Worm (Caenorhabditis elegans) whole organism, L2 larva: ENCODE data around the gene catp-4.

ENCODE experiments used
- C34F6.9 ChIP-seq: fragments of 150-350 bp; optimal IDR thresholded peaks from 2 replicates; lab custom pipeline; 2014; ENCODE audit warnings: missing biosample characterization, missing genetic modification characterization
- F13H6.1 ChIP-seq: sonication (generic microtip); optimal IDR thresholded peaks from 2 replicates; lab custom pipeline; 2016; ENCODE audit warnings: missing genetic modification characterization, missing compliant biosample characterization
- R02D3.7 ChIP-seq: fragments of 150-350 bp; optimal IDR thresholded peaks from 2 replicates; lab custom pipeline; 2014; ENCODE audit warnings: missing biosample characterization, missing genetic modification characterization
- Y55F3AM.14 ChIP-seq: fragments of 200-800 bp; sonication (Bioruptor generic); optimal IDR thresholded peaks from 2 replicates; lab custom pipeline; 2018; ENCODE audit warnings: mild to moderate bottlenecking, missing genetic modification characterization, missing compliant biosample characterization
- ZK546.5 ChIP-seq: sonication (generic microtip); optimal IDR thresholded peaks from 2 replicates; lab custom pipeline; 2017; ENCODE audit warnings: missing biosample characterization, missing genetic modification characterization
- alr-1 ChIP-seq: fragments of 150-350 bp; optimal IDR thresholded peaks from 2 replicates; lab custom pipeline; 2014; ENCODE audit warnings: missing biosample characterization, missing genetic modification characterization
- blmp-1 ChIP-seq: sonication (generic microtip); optimal IDR thresholded peaks from 2 replicates; lab custom pipeline; 2017; ENCODE audit warnings: missing genetic modification characterization, mild to moderate bottlenecking, missing compliant biosample characterization, antibody characterized with exemption, moderate library complexity; ENCODE audit not compliant: insufficient read depth
- ceh-82 ChIP-seq: fragments of 150-350 bp; optimal IDR thresholded peaks from 2 replicates; lab custom pipeline; 2014; ENCODE audit warnings: missing biosample characterization, missing genetic modification characterization
- crh-2 ChIP-seq: sonication (generic microtip); optimal IDR thresholded peaks from 2 replicates; lab custom pipeline; 2017; ENCODE audit warnings: missing biosample characterization, missing genetic modification characterization
- egl-27 ChIP-seq: sonication (generic microtip); optimal IDR thresholded peaks from 3 replicates; lab custom pipeline; 2017; ENCODE audit warnings: missing biosample characterization, missing genetic modification reagents, missing genetic modification characterization
- elt-3 ChIP-seq: sonication (generic microtip); optimal IDR thresholded peaks from 2 replicates; lab custom pipeline; 2017; ENCODE audit warnings: missing biosample characterization, missing genetic modification characterization
- fos-1 ChIP-seq: fragments of 150-350 bp; optimal IDR thresholded peaks from 2 replicates; lab custom pipeline; 2014; ENCODE audit warnings: missing biosample characterization, missing genetic modification characterization
- gmeb-1 ChIP-seq: fragments of 150-350 bp; optimal IDR thresholded peaks from 2 replicates; lab custom pipeline; 2014; ENCODE audit warnings: missing biosample characterization, missing genetic modification characterization
- lin-11 ChIP-seq: fragments of 150-350 bp; sonication (generic microtip); optimal IDR thresholded peaks from 2 replicates; lab custom pipeline; 2014; ENCODE audit warnings: missing biosample characterization, missing genetic modification characterization, inconsistent platforms, mixed read lengths
- lin-13 ChIP-seq: fragments of 150-350 bp; optimal IDR thresholded peaks from 2 replicates; lab custom pipeline; 2014; ENCODE audit warnings: missing biosample characterization, missing genetic modification reagents, missing genetic modification characterization
- lsy-2 ChIP-seq, 2 experiments: fragments of 150-350 bp in 1 of 2; sonication (generic microtip) in 1 of 2; optimal IDR thresholded peaks; 2 replicates each; lab custom pipeline; 2014 to 2017; ENCODE audit warnings: missing biosample characterization in 2 of 2, missing genetic modification characterization in 2 of 2
- mab-5 ChIP-seq: fragments of 150-350 bp; optimal IDR thresholded peaks from 2 replicates; lab custom pipeline; 2014; ENCODE audit warnings: missing biosample characterization, missing genetic modification characterization
- mbf-1 ChIP-seq: sonication (generic microtip); optimal IDR thresholded peaks from 2 replicates; lab custom pipeline; 2017; ENCODE audit warnings: missing biosample characterization, missing genetic modification characterization
- mdl-1 ChIP-seq, 2 experiments: fragments of 150-350 bp in 1 of 2; sonication (generic microtip) in 1 of 2; optimal IDR thresholded peaks; 2 replicates each; lab custom pipeline; 2017; ENCODE audit warnings: missing biosample characterization in 2 of 2, missing genetic modification characterization in 2 of 2
- nhr-10 ChIP-seq: sonication (generic microtip); optimal IDR thresholded peaks from 2 replicates; lab custom pipeline; 2017; ENCODE audit warnings: missing biosample characterization, missing genetic modification characterization
- nhr-11 ChIP-seq: fragments of 150-350 bp; optimal IDR thresholded peaks from 2 replicates; lab custom pipeline; 2014; ENCODE audit warnings: missing biosample characterization, missing genetic modification characterization
- nhr-129 ChIP-seq: fragments of 150-350 bp; optimal IDR thresholded peaks from 2 replicates; lab custom pipeline; 2014; ENCODE audit warnings: missing biosample characterization, missing genetic modification characterization
- nhr-21 ChIP-seq: fragments of 150-350 bp; optimal IDR thresholded peaks from 2 replicates; lab custom pipeline; 2014; ENCODE audit warnings: missing biosample characterization, missing genetic modification characterization
- nhr-23 ChIP-seq: fragments of 150-350 bp; optimal IDR thresholded peaks from 2 replicates; lab custom pipeline; 2014; ENCODE audit warnings: missing biosample characterization, missing genetic modification reagents, missing genetic modification characterization
- nhr-237 ChIP-seq: fragments of 150-350 bp; optimal IDR thresholded peaks from 2 replicates; lab custom pipeline; 2014; ENCODE audit warnings: missing biosample characterization, missing genetic modification characterization
- nhr-25 ChIP-seq: fragments of 150-350 bp; sonication (generic microtip); optimal IDR thresholded peaks from 3 replicates; lab custom pipeline; 2014; ENCODE audit warnings: missing biosample characterization, missing genetic modification characterization
- nhr-6 ChIP-seq: fragments of 150-350 bp; optimal IDR thresholded peaks from 2 replicates; lab custom pipeline; 2014; ENCODE audit warnings: missing biosample characterization, missing genetic modification characterization
- nhr-77 ChIP-seq: fragments of 150-350 bp; optimal IDR thresholded peaks from 2 replicates; lab custom pipeline; 2014; ENCODE audit warnings: missing biosample characterization, missing genetic modification characterization
- peb-1 ChIP-seq: fragments of 150-350 bp; optimal IDR thresholded peaks from 2 replicates; lab custom pipeline; 2014; ENCODE audit warnings: missing biosample characterization, missing genetic modification characterization
- sem-4 ChIP-seq: fragments of 150-350 bp; optimal IDR thresholded peaks from 2 replicates; lab custom pipeline; 2014; ENCODE audit warnings: missing biosample characterization, missing genetic modification reagents, missing genetic modification characterization
- sma-3 ChIP-seq: sonication (generic microtip); optimal IDR thresholded peaks from 2 replicates; lab custom pipeline; 2016; ENCODE audit warnings: missing genetic modification reagents, missing genetic modification characterization, missing compliant biosample characterization
- sma-9 ChIP-seq, 2 experiments: fragments of 150-350 bp in 1 of 2; sonication (generic microtip) in 1 of 2; optimal IDR thresholded peaks; 2 replicates each; lab custom pipeline; 2014 to 2016; ENCODE audit warnings: missing genetic modification characterization in 2 of 2, mild to moderate bottlenecking in 1 of 2, missing biosample characterization in 1 of 2, missing compliant biosample characterization in 1 of 2, missing genetic modification reagents in 1 of 2, moderate library complexity in 1 of 2
- snpc-4 ChIP-seq: fragments of 150-350 bp; optimal IDR thresholded peaks from 2 replicates; lab custom pipeline; 2014; ENCODE audit warnings: missing biosample characterization, missing genetic modification characterization
- unc-39 ChIP-seq: fragments of 150-350 bp; optimal IDR thresholded peaks from 2 replicates; lab custom pipeline; 2014; ENCODE audit warnings: missing biosample characterization, missing genetic modification characterization
- unc-55 ChIP-seq: fragments of 150-350 bp; sonication (generic microtip); optimal IDR thresholded peaks from 3 replicates; lab custom pipeline; 2014; ENCODE audit warnings: missing biosample characterization, missing genetic modification reagents, missing genetic modification characterization
- zag-1 ChIP-seq: fragments of 150-350 bp; optimal IDR thresholded peaks from 2 replicates; lab custom pipeline; 2014; ENCODE audit warnings: missing biosample characterization, missing genetic modification characterization
- ztf-1 ChIP-seq: fragments of 200-800 bp; sonication (Bioruptor generic); conservative IDR thresholded peaks from 2 replicates; pipeline ENCODE4 v1.3.6; 2022; ENCODE audit warnings: missing genetic modification characterization, missing compliant biosample characterization
- ztf-11 ChIP-seq: sonication (generic microtip); optimal IDR thresholded peaks from 2 replicates; lab custom pipeline; 2017; ENCODE audit warnings: missing biosample characterization, missing genetic modification characterization
- ztf-4 ChIP-seq: fragments of 150-350 bp; optimal IDR thresholded peaks from 2 replicates; lab custom pipeline; 2014; ENCODE audit warnings: missing biosample characterization, missing genetic modification characterization

The catp-4 gene

DNA sequence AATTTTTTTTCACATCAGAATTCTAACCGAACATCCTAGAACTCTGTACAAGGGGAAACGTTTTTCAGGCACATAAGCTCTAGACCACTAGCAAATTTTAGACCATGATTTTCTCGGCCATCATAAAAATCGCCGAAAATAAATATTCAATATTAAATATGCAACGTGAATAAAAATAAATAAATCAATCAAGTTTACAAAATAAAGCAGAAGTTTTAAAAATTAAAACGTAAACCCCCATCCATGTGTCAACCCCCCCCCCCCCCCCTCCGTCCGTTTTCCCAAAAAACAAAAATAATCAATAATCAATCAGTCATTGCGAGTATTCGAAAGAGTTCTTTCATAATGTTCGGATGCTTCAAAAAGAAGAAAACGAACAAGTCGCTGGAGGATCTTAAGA lies at the start of gene catp-4:
catp-4 (plus strand) TSS at position 301 of the 400 bp plus-strand sequence.
- TF ChIP-seq peb-1 (tag; lab: Kevin White, UChicago) (no peak), sma-9 (GFP tag; optimal IDR thresholded peaks at IDR 0.05; lab: Kevin White, UChicago) (no peak), sma-9 (tag; optimal IDR thresholded peaks at IDR 0.05; lab: Kevin White, UChicago) (no peak), lin-11 (tag; lab: Kevin White, UChicago) (no peak), nhr-23 (no peak), ztf-11 (tag; lab: Kevin White, UChicago) (no peak), sma-3 (no peak), egl-27 (tag; lab: Kevin White, UChicago) (no peak), R02D3.7 (tag; lab: Kevin White, UChicago) (no peak), mbf-1 (tag; lab: Kevin White, UChicago) (no peak), elt-3 (no peak), ztf-4 (tag; lab: Kevin White, UChicago) (no peak), alr-1 (tag; lab: Kevin White, UChicago) (no peak), nhr-11 (tag; lab: Kevin White, UChicago) (no peak), zag-1 (tag; lab: Kevin White, UChicago) (no peak), blmp-1 (no peak), nhr-10 (tag; lab: Kevin White, UChicago) (no peak), sem-4 (tag; lab: Kevin White, UChicago) (no peak)

- TF ChIP-seq ceh-82 (tag; lab: Kevin White, UChicago) (no peak), nhr-6 (tag; lab: Kevin White, UChicago) (no peak), elt-3 (no peak)
These were observed 44.7 kb upstream of the catp-4 start, which contains the start of gene gcy-29 for ce11 chrII:14548691-14549090. Gene gcy-29, minus strand, starts transcription at chrII:14548791.

DNA sequence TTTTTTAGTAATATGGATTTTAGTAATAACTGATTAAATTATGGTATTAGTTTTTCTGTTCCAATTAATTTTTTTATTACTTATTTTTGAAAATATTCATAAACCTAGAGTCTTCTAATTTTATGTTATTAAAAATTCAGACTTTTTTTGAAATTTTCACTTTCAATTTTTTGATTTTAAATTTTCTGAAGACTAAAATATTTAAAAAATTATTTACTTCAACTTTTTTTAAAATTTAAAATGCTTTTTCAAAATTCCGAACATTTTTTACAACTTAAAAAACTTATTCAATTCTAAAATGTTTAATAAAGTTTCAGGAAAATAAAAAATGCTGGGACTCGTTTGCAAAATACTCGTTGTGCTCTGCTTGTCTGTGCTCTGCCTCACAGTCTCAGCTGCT lies 42.8 kb upstream of the catp-4 start, which contains the start of gene nlp-41:
nlp-41 (plus strand) TSS at position 301 of the 400 bp plus-strand sequence.
- no peak for TF ChIP-seq nhr-129 (tag; lab: Kevin White, UChicago)
- TF ChIP-seq ztf-1 (GFP tag; lab: Robert Waterston, UW) = no peak
- TF ChIP-seq nhr-10 (tag; lab: Kevin White, UChicago) = no peak
- no peak for TF ChIP-seq nhr-6 (tag; lab: Kevin White, UChicago)
- TF ChIP-seq sma-9 (GFP tag; optimal IDR thresholded peaks at IDR 0.05; lab: Kevin White, UChicago) = no peak
- no peak for TF ChIP-seq sma-9 (tag; optimal IDR thresholded peaks at IDR 0.05; lab: Kevin White, UChicago)
- no peak for TF ChIP-seq R02D3.7 (tag; lab: Kevin White, UChicago)

DNA sequence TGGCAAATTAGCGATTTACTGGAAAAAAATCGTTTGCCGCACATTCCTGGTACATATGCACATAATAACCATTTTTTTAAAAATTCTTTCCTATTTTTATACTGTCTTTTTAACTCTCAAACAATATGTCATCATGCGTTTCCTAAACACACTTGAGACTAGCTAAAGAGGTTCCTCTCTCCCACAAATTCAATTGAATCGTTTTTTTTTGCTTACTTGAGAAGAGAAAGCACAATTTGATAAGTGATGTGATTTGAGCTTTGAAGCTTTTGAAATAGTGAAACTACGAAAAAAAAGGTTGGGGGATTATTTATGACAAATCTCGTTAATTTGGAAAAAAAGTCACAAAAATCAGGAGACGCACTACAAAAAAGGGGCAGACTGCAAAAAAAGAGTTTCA lies 38.4 kb upstream of the catp-4 start:
- TF ChIP-seq unc-39 = no peak

ce11 chrII:14561549-14562115 lies 31.7 kb upstream of the catp-4 start, which contains the start of gene mog-4:
Gene mog-4, minus strand, starts transcription at chrII:14561599.
- TF ChIP-seq C34F6.9 (peak; percentile 85), fos-1 (tag; lab: Kevin White, UChicago) (peak; percentile 81), gmeb-1 (tag; lab: Kevin White, UChicago) (peak; percentile 81), nhr-77 (tag; lab: Kevin White, UChicago) (peak; percentile 92), Y55F3AM.14 (GFP tag; lab: Kevin White, UChicago) (peak; percentile 87), mab-5 (tag; lab: Kevin White, UChicago) (peak; percentile 67), mdl-1 (tag; optimal IDR thresholded peaks at IDR 0.05; lab: Kevin White, UChicago) (peak in 1 of 2 experiments; percentile 80), nhr-25 (tag; lab: Kevin White, UChicago) (peak; percentile 87), snpc-4 (tag; lab: Kevin White, UChicago) (peak; percentile 60), unc-55 (GFP tag; lab: Kevin White, UChicago) (peak; percentile 84), nhr-21 (tag; lab: Kevin White, UChicago) (peak; percentile 91), F13H6.1 (tag; lab: Kevin White, UChicago) (peak; percentile 94), nhr-237 (peak; percentile 67), nhr-129 (tag; lab: Kevin White, UChicago) (peak; percentile 69), zag-1 (tag; lab: Kevin White, UChicago) (peak; percentile 56), sem-4 (tag; lab: Kevin White, UChicago) (peak; percentile 17), ZK546.5 (peak; percentile 74), nhr-6 (tag; lab: Kevin White, UChicago) (peak; percentile 73), crh-2 (tag; lab: Kevin White, UChicago) (peak; percentile 87), lsy-2 (tag; optimal IDR thresholded peaks at IDR 0.05; lab: Kevin White, UChicago) (peak; percentile 96 to 99), R02D3.7 (tag; lab: Kevin White, UChicago) (peak; percentile 21), lin-13 (GFP tag; lab: Kevin White, UChicago) (peak; percentile 92), sma-3 (peak; percentile 99), ztf-4 (tag; lab: Kevin White, UChicago) (peak; percentile 46)
